Fruit fly (Drosophila melanogaster) S2 (cell line): Measurements from ENCODE around the gene GckIII.

Source experiments
- CG8478 ChIP-seq: fragments of >200 bp; optimal IDR thresholded peaks from 2 replicates; lab custom pipeline; 2018
- CTCF ChIP-seq, 2 experiments: fragments of >200 bp; optimal IDR thresholded peaks; 2 replicates each; lab custom pipeline; 2018

- TF ChIP-seq CG8478 (lab: Kevin White, UChicago) (no peak), CTCF (optimal IDR thresholded peaks at IDR 0.05; lab: Kevin White, UChicago) (no peak)
These were observed 20.1 kb upstream of the GckIII start for dm6 chr3R:17065018-17065784.
